Fruit fly (Drosophila melanogaster) whole organism, pupa: ENCODE measurements around the gene CNMa.

Experiments used
- CG15710 ChIP-seq: fragments of 200-800 bp; sonication (Bioruptor generic); optimal IDR thresholded peaks from 2 replicates; lab custom pipeline; 2018; ENCODE audit warnings: missing biosample characterization, mild to moderate bottlenecking, missing genetic modification characterization, moderate library complexity
- CG32121 ChIP-seq: fragments of 200-800 bp; sonication (Bioruptor generic); IDR thresholded peaks from 2 replicates; pipeline ENCODE4 v1.3.6; 2022; ENCODE audit warnings: missing biosample characterization, missing genetic modification characterization
- Ets98B ChIP-seq: fragments of 200-800 bp; sonication (Bioruptor generic); IDR thresholded peaks from 2 replicates; pipeline ENCODE4 v1.3.6; 2022; ENCODE audit warnings: missing biosample characterization, missing genetic modification characterization

- TF ChIP-seq Ets98B (GFP tag; lab: Robert Waterston, UW) (no peak), CG15710 (tag; lab: Kevin White, UChicago) (no peak), CG32121 (no peak)
These were observed 34.3 kb downstream of the CNMa start for dm6 chr3L:1821140-1821539.
